Fruit fly (Drosophila melanogaster) whole organism, embryonic: ENCODE results near the gene CG17549.

Source experiments
- Asciz ChIP-seq: fragments of 200-800 bp; sonication (Bioruptor generic); optimal IDR thresholded peaks from 2 replicates; lab custom pipeline; 2017; ENCODE audit warnings: missing biosample characterization, mild to moderate bottlenecking, missing genetic modification characterization, missing genetic modification reagents
- Bgb ChIP-seq: fragments of 200-800 bp; sonication (Bioruptor generic); IDR thresholded peaks from 2 replicates; pipeline ENCODE4 v1.3.6; 2022; ENCODE audit warnings: missing biosample characterization, missing genetic modification characterization; ENCODE audit not compliant: partially characterized antibody
- C15 ChIP-seq: fragments of 200-800 bp; sonication (Bioruptor generic); IDR thresholded peaks from 3 replicates; pipeline ENCODE4 v1.3.6; 2022; ENCODE audit warnings: missing biosample characterization, missing genetic modification characterization
- CG1024 ChIP-seq: fragments of 200-800 bp; sonication (Bioruptor generic); IDR thresholded peaks from 2 replicates; pipeline ENCODE4 v1.3.6; 2022; ENCODE audit warnings: missing biosample characterization, missing genetic modification characterization
- CG11695 ChIP-seq: fragments of 200-800 bp; sonication (Bioruptor generic); IDR thresholded peaks from 3 replicates; pipeline ENCODE4 v1.3.6; 2022; ENCODE audit warnings: missing biosample characterization, missing genetic modification characterization
- CG13424 ChIP-seq: fragments of 200-800 bp; sonication (Bioruptor generic); optimal IDR thresholded peaks from 2 replicates; lab custom pipeline; 2019; ENCODE audit warnings: missing biosample characterization, mild to moderate bottlenecking, missing genetic modification characterization, moderate library complexity
- CG14710 ChIP-seq: fragments of 200-800 bp; sonication (Bioruptor generic); optimal IDR thresholded peaks from 3 replicates; lab custom pipeline; 2019; ENCODE audit warnings: missing biosample characterization, mild to moderate bottlenecking, missing genetic modification characterization, moderate library complexity
- CG15073 ChIP-seq: fragments of 200-800 bp; sonication (Bioruptor generic); optimal IDR thresholded peaks from 2 replicates; lab custom pipeline; 2016; ENCODE audit warnings: missing biosample characterization, missing genetic modification characterization
- CG15696 ChIP-seq: fragments of 200-800 bp; sonication (Bioruptor generic); optimal IDR thresholded peaks from 2 replicates; lab custom pipeline; 2019; ENCODE audit warnings: missing biosample characterization, mild to moderate bottlenecking, missing genetic modification characterization, moderate library complexity
- CG16815 ChIP-seq: fragments of 200-800 bp; sonication (Bioruptor generic); optimal IDR thresholded peaks from 3 replicates; lab custom pipeline; 2017; ENCODE audit warnings: missing biosample characterization, mild to moderate bottlenecking, missing genetic modification characterization
- CG16863 ChIP-seq: fragments of 200-800 bp; sonication (Bioruptor generic); optimal IDR thresholded peaks from 3 replicates; lab custom pipeline; 2016; ENCODE audit warnings: missing biosample characterization, missing genetic modification characterization
- CG17568 ChIP-seq: fragments of 200-800 bp; sonication (Bioruptor generic); optimal IDR thresholded peaks from 2 replicates; lab custom pipeline; 2018; ENCODE audit warnings: missing biosample characterization, mild to moderate bottlenecking, missing genetic modification characterization, moderate library complexity
- CG18599 ChIP-seq: fragments of 200-800 bp; sonication (Bioruptor generic); optimal IDR thresholded peaks from 3 replicates; lab custom pipeline; 2017; ENCODE audit warnings: missing biosample characterization, missing genetic modification characterization, mild to moderate bottlenecking, moderate library complexity, missing genetic modification reagents
- CG2889 ChIP-seq: fragments of 200-800 bp; sonication (Bioruptor generic); IDR thresholded peaks from 3 replicates; pipeline ENCODE4 v1.3.6; 2022; ENCODE audit warnings: missing biosample characterization, missing genetic modification characterization
- CG30403 ChIP-seq: fragments of 200-800 bp; sonication (Bioruptor generic); optimal IDR thresholded peaks from 3 replicates; lab custom pipeline; 2016; ENCODE audit warnings: missing biosample characterization, missing genetic modification characterization
- CG3281 ChIP-seq: fragments of 200-800 bp; sonication (Bioruptor generic); optimal IDR thresholded peaks from 3 replicates; lab custom pipeline; 2017; ENCODE audit warnings: missing biosample characterization, mild to moderate bottlenecking, missing genetic modification characterization
- CG34224 ChIP-seq: fragments of 200-800 bp; sonication (Bioruptor generic); IDR thresholded peaks from 3 replicates; pipeline ENCODE4 v1.3.6; 2022; ENCODE audit warnings: missing biosample characterization, missing genetic modification characterization; ENCODE audit not compliant: partially characterized antibody
- CG3838 ChIP-seq: fragments of 200-800 bp; sonication (Bioruptor generic); optimal IDR thresholded peaks from 3 replicates; lab custom pipeline; 2016; ENCODE audit warnings: missing biosample characterization, missing genetic modification characterization
- CG4424 ChIP-seq: fragments of 200-800 bp; sonication (Bioruptor generic); optimal IDR thresholded peaks from 3 replicates; lab custom pipeline; 2016; ENCODE audit warnings: missing biosample characterization, missing genetic modification characterization
- CG8944 ChIP-seq: fragments of 200-800 bp; sonication (Bioruptor generic); optimal IDR thresholded peaks from 3 replicates; lab custom pipeline; 2016; ENCODE audit warnings: missing biosample characterization, missing genetic modification characterization
- D19B ChIP-seq: fragments of 200-800 bp; sonication (Bioruptor generic); optimal IDR thresholded peaks from 2 replicates; lab custom pipeline; 2017; ENCODE audit warnings: missing biosample characterization, mild to moderate bottlenecking, missing genetic modification characterization
- Dbx ChIP-seq: fragments of 200-800 bp; sonication (Bioruptor generic); IDR thresholded peaks from 3 replicates; pipeline ENCODE4 v1.3.6; 2022; ENCODE audit warnings: missing biosample characterization, missing genetic modification characterization
- Ets65A ChIP-seq: fragments of 200-800 bp; sonication (Bioruptor generic); peaks from one replicate; lab custom pipeline; 2016; ENCODE audit warnings: missing biosample characterization, missing genetic modification characterization
- Gug ChIP-seq: fragments of 200-800 bp; sonication (Bioruptor generic); IDR thresholded peaks from 4 replicates; pipeline ENCODE4 v1.3.6; 2022; ENCODE audit warnings: missing biosample characterization, missing genetic modification characterization
- HLHmδ ChIP-seq: fragments of 200-800 bp; sonication (Bioruptor generic); optimal IDR thresholded peaks from 2 replicates; lab custom pipeline; 2018; ENCODE audit warnings: missing biosample characterization, mild to moderate bottlenecking, missing genetic modification characterization, moderate library complexity
- Hmx ChIP-seq: fragments of 200-800 bp; sonication (Bioruptor generic); optimal IDR thresholded peaks from 2 replicates; lab custom pipeline; 2016; ENCODE audit warnings: missing biosample characterization, missing genetic modification characterization
- MESR4 ChIP-seq: fragments of 200-800 bp; sonication (Bioruptor generic); optimal IDR thresholded peaks from 2 replicates; lab custom pipeline; 2018; ENCODE audit warnings: missing biosample characterization, mild to moderate bottlenecking, missing genetic modification characterization, moderate library complexity
- Nf-YC ChIP-seq: fragments of 200-800 bp; optimal IDR thresholded peaks from 3 replicates; lab custom pipeline; 2019; ENCODE audit warnings: missing biosample characterization, mild to moderate bottlenecking, missing genetic modification characterization, moderate library complexity
- PHDP ChIP-seq: fragments of 200-800 bp; sonication (Bioruptor generic); optimal IDR thresholded peaks from 3 replicates; lab custom pipeline; 2018; ENCODE audit warnings: missing biosample characterization, mild to moderate bottlenecking, missing genetic modification characterization, moderate library complexity
- Spps ChIP-seq: fragments of 200-800 bp; sonication (Bioruptor generic); optimal IDR thresholded peaks from 2 replicates; lab custom pipeline; 2018; ENCODE audit warnings: missing biosample characterization, mild to moderate bottlenecking, missing genetic modification characterization
- ab ChIP-seq: fragments of 200-800 bp; sonication (Bioruptor generic); optimal IDR thresholded peaks from 2 replicates; lab custom pipeline; 2016; ENCODE audit warnings: missing biosample characterization, missing genetic modification characterization
- ap ChIP-seq: fragments of 200-800 bp; sonication (Bioruptor generic); IDR thresholded peaks from 2 replicates; pipeline ENCODE4 v1.3.6; 2022; ENCODE audit warnings: missing biosample characterization, missing genetic modification characterization
- ash1 ChIP-seq: fragments of 200-800 bp; sonication (Bioruptor generic); optimal IDR thresholded peaks from 2 replicates; lab custom pipeline; 2018; ENCODE audit warnings: missing biosample characterization, mild to moderate bottlenecking, missing genetic modification characterization
- chif ChIP-seq, 2 experiments: fragments of 200-800 bp; sonication (Bioruptor generic); optimal IDR thresholded peaks; 3 replicates each; lab custom pipeline; 2016; ENCODE audit warnings: missing biosample characterization in 2 of 2, missing genetic modification characterization in 2 of 2
- danr ChIP-seq: fragments of 200-800 bp; sonication (Bioruptor generic); IDR thresholded peaks from 2 replicates; pipeline ENCODE4 v1.3.6; 2022; ENCODE audit warnings: missing biosample characterization, missing genetic modification characterization
- dati ChIP-seq: fragments of 200-800 bp; sonication (Bioruptor generic); IDR thresholded peaks from 2 replicates; pipeline ENCODE4 v1.3.6; 2022; ENCODE audit warnings: missing biosample characterization, missing genetic modification characterization
- dysf ChIP-seq: fragments of 200-800 bp; sonication (Bioruptor generic); IDR thresholded peaks from 3 replicates; pipeline ENCODE4 v1.3.6; 2022; ENCODE audit warnings: missing biosample characterization, missing genetic modification characterization
- en ChIP-seq: fragments of 200-800 bp; sonication (Bioruptor generic); optimal IDR thresholded peaks from 2 replicates; lab custom pipeline; 2016; ENCODE audit warnings: missing biosample characterization, missing genetic modification characterization
- grn ChIP-seq: fragments of 200-800 bp; sonication (Bioruptor generic); optimal IDR thresholded peaks from 3 replicates; lab custom pipeline; 2017; ENCODE audit warnings: missing biosample characterization, missing genetic modification characterization
- inv ChIP-seq: fragments of 200-800 bp; sonication (Bioruptor generic); IDR thresholded peaks from 2 replicates; pipeline ENCODE4 v1.3.6; 2022; ENCODE audit warnings: missing biosample characterization, missing genetic modification characterization; ENCODE audit not compliant: partially characterized antibody
- jigr1 ChIP-seq: fragments of 200-800 bp; sonication (Bioruptor generic); IDR thresholded peaks from 3 replicates; pipeline ENCODE4 v1.3.6; 2022; ENCODE audit warnings: missing biosample characterization, missing genetic modification characterization
- jing ChIP-seq: fragments of 200-800 bp; sonication (Bioruptor generic); optimal IDR thresholded peaks from 2 replicates; lab custom pipeline; 2018; ENCODE audit warnings: missing biosample characterization, mild to moderate bottlenecking, missing genetic modification characterization
- luna ChIP-seq: fragments of 200-800 bp; sonication (Bioruptor generic); optimal IDR thresholded peaks from 2 replicates; lab custom pipeline; 2016; ENCODE audit warnings: missing biosample characterization, missing genetic modification characterization
- nerfin-1 ChIP-seq: fragments of 200-800 bp; sonication (Bioruptor generic); optimal IDR thresholded peaks from 3 replicates; lab custom pipeline; 2019; ENCODE audit warnings: missing biosample characterization, mild to moderate bottlenecking, missing genetic modification characterization, moderate library complexity
- sens-2 ChIP-seq: fragments of 200-800 bp; sonication (Bioruptor generic); IDR thresholded peaks from 2 replicates; pipeline ENCODE4 v1.3.6; 2022; ENCODE audit warnings: missing biosample characterization, missing genetic modification characterization
- slp2 ChIP-seq: fragments of 200-800 bp; sonication (Bioruptor generic); optimal IDR thresholded peaks from 2 replicates; lab custom pipeline; 2016; ENCODE audit warnings: missing biosample characterization, missing genetic modification characterization
- tll ChIP-seq, 2 experiments: fragments of 200-800 bp in 1 of 2; fragments of >200 bp in 1 of 2; sonication (Bioruptor generic) in 1 of 2; optimal IDR thresholded peaks; 2 replicates each; lab custom pipeline; 2017 to 2019; ENCODE audit warnings: missing biosample characterization in 2 of 2, missing genetic modification characterization in 2 of 2, mild to moderate bottlenecking in 1 of 2, moderate library complexity in 1 of 2
- unc-4 ChIP-seq: fragments of 200-800 bp; sonication (Bioruptor generic); IDR thresholded peaks from 2 replicates; pipeline ENCODE4 v1.3.6; 2022; ENCODE audit warnings: missing biosample characterization, missing genetic modification characterization; ENCODE audit not compliant: partially characterized antibody

CG17549 gene

DNA sequence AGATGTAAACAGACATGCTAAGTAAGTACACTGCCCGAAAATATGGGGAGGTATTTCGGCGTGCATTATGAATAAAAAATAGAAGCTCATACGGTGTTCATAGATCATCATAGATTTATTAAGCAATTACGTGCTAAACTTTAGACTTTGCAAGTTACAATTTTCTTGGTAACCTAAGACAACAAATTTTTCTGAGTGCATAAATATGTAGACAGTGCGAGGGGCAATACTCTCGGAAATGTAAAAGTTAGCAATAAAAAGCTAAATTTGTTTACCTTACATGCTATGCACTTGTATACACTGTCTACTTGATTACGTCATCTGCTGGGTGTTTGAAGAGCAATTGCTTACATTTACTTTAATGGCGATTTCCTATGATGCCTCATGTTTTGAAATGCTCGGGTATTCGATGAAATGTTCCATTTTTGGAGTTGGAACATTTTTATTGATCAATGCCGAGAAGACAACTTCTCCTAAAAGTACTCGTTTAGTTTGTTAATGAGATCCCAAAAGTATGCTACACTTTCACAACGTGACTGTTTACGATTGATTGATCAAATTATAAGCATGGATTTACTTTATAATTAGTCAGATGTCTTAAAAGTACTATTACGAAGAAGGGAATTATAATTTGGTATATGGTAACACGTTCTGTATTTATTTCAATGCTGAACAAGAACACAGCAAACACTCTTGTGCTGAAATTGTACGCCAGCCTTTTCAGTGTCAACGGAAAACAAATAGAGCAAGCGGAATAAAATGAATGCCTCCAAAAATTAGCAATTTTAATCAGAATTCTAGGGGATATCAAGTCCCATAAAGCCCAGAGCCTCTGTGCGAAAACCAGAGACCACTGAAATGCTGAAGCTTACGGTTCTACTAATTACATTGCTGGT lies 27.0 kb upstream of the CG17549 start, which contains the start of gene Lectin-galC1 (continued):
- TF ChIP-seq CG16863 (GFP tag; lab: Kevin White, UChicago) (peak; percentile 91), inv (GFP tag; lab: Robert Waterston, UW) (no peak), CG15073 (GFP tag; lab: Kevin White, UChicago) (peak; percentile 56), HLHmδ (GFP tag; lab: Kevin White, UChicago) (no peak), Asciz (GFP tag; lab: Kevin White, UChicago) (peak; percentile 92), jing (peak; percentile 83), CG18599 (GFP tag; lab: Kevin White, UChicago) (peak; percentile 77), Nf-YC (tag; lab: Kevin White, UChicago) (peak; percentile 64), ap (GFP tag; lab: Robert Waterston, UW) (peak; percentile 78), slp2 (GFP tag; lab: Kevin White, UChicago) (peak; percentile 73), Ets65A (GFP tag; lab: Kevin White, UChicago) (peak; percentile 96), Gug (GFP tag; lab: Robert Waterston, UW) (peak; percentile 73; the same call in 3 of the 4 replicates), CG13424 (tag; lab: Kevin White, UChicago) (peak; percentile 89), sens-2 (peak; percentile 78), Bgb (GFP tag; lab: Robert Waterston, UW) (no peak), chif (GFP tag; optimal IDR thresholded peaks at IDR 0.05; lab: Kevin White, UChicago) (peak; percentile 90 to 94), CG3838 (GFP tag; lab: Kevin White, UChicago) (peak; percentile 72), CG11695 (GFP tag; lab: Robert Waterston, UW) (peak; percentile 82), C15 (GFP tag; lab: Robert Waterston, UW) (peak; percentile 36; the same call in 1 of the 3 replicates), CG16815 (GFP tag; lab: Kevin White, UChicago) (peak; percentile 72), Hmx (no peak), ash1 (GFP tag; lab: Kevin White, UChicago) (no peak), CG4424 (GFP tag; lab: Kevin White, UChicago) (peak; percentile 88), CG8944 (peak; percentile 89), dati (GFP tag; lab: Robert Waterston, UW) (peak; percentile 47), ab (peak; percentile 70), CG15696 (peak; percentile 81), CG1024 (GFP tag; lab: Robert Waterston, UW) (peak; percentile 69; the same call in 1 of the 2 replicates), danr (GFP tag; lab: Robert Waterston, UW) (peak; percentile 60), luna (GFP tag; lab: Kevin White, UChicago) (no peak), CG34224 (GFP tag; lab: Robert Waterston, UW) (no peak), nerfin-1 (tag; lab: Kevin White, UChicago) (peak; percentile 78), MESR4 (GFP tag; lab: Kevin White, UChicago) (peak; percentile 27), CG17568 (peak; percentile 85), D19B (GFP tag; lab: Kevin White, UChicago) (no peak), Dbx (GFP tag; lab: Robert Waterston, UW) (peak; percentile 66; the same call in 1 of the 3 replicates), CG30403 (GFP tag; lab: Kevin White, UChicago) (peak; percentile 89), unc-4 (no peak), dysf (GFP tag; lab: Robert Waterston, UW) (peak; percentile 89), CG3281 (GFP tag; lab: Kevin White, UChicago) (peak; percentile 71), PHDP (peak; percentile 88), grn (peak; percentile 40), en (GFP tag; lab: Kevin White, UChicago) (peak; percentile 87), jigr1 (GFP tag; lab: Robert Waterston, UW) (no peak), CG2889 (GFP tag; lab: Robert Waterston, UW) (peak; percentile 70; the same call in 2 of the 3 replicates), tll (GFP tag; optimal IDR thresholded peaks at IDR 0.05; lab: Kevin White, UChicago) (no peak), CG14710 (tag; lab: Kevin White, UChicago) (peak; percentile 85), Spps (tag; lab: Kevin White, UChicago) (peak; percentile 57)
